Worm (Caenorhabditis elegans): Measurements from ENCODE around the gene cct-5.

cct-5 gene

ce11 chrIII:4504358-4504757, 3.6 kb downstream of the cct-5 start (continued):
- TF ChIP-seq fos-1 (tag; optimal IDR thresholded peaks at IDR 0.05): peak; percentile 49
- no peak for TF ChIP-seq unc-39 (tag; optimal IDR thresholded peaks at IDR 0.05)
- TF ChIP-seq ZK546.5 (tag; optimal IDR thresholded peaks at IDR 0.05): no peak
- peak; percentile 46 for TF ChIP-seq Y55F3AM.14 (GFP tag; optimal IDR thresholded peaks at IDR 0.05)
- TF ChIP-seq nhr-237 (tag; optimal IDR thresholded peaks at IDR 0.05): no peak
- TF ChIP-seq F13H6.1 (tag; optimal IDR thresholded peaks at IDR 0.05): peak; percentile 61
- no peak for TF ChIP-seq elt-1 (tag; optimal IDR thresholded peaks at IDR 0.05)
- TF ChIP-seq nhr-77 (tag; optimal IDR thresholded peaks at IDR 0.05): no peak
- TF ChIP-seq nhr-129 (tag; optimal IDR thresholded peaks at IDR 0.05): peak; percentile 93
- TF ChIP-seq mdl-1 (tag; optimal IDR thresholded peaks at IDR 0.05): peak in 1 of 2 experiments; percentile 39
- no peak for TF ChIP-seq ztf-1 (GFP tag; conservative IDR thresholded peaks at IDR 0.05)
- TF ChIP-seq nhr-11 (tag; optimal IDR thresholded peaks at IDR 0.05): no peak
- TF ChIP-seq lin-39 (tag; optimal IDR thresholded peaks at IDR 0.05): peak; percentile 14

- TF ChIP-seq elt-3 (tag; optimal IDR thresholded peaks at IDR 0.05): no peak
- TF ChIP-seq nhr-77 (tag; optimal IDR thresholded peaks at IDR 0.05): no peak
- TF ChIP-seq nhr-21 (tag; optimal IDR thresholded peaks at IDR 0.05): peak; percentile 43
- peak in 1 of 2 experiments; percentile 56 for TF ChIP-seq mdl-1 (tag; optimal IDR thresholded peaks at IDR 0.05)
- no peak for TF ChIP-seq F13H6.1 (tag; optimal IDR thresholded peaks at IDR 0.05)
- no peak for TF ChIP-seq C34F6.9 (tag; optimal IDR thresholded peaks at IDR 0.05)
- no peak for TF ChIP-seq unc-39 (tag; optimal IDR thresholded peaks at IDR 0.05)
- peak; percentile 38 for TF ChIP-seq sma-3 (GFP tag; optimal IDR thresholded peaks at IDR 0.05)
- peak; percentile 43 for TF ChIP-seq nhr-25 (tag; optimal IDR thresholded peaks at IDR 0.05)
- no peak for TF ChIP-seq ama-1 (optimal IDR thresholded peaks at IDR 0.05)
- TF ChIP-seq nhr-6 (tag; optimal IDR thresholded peaks at IDR 0.05): no peak
- no peak for TF ChIP-seq dmd-4 (tag; optimal IDR thresholded peaks at IDR 0.05)
- TF ChIP-seq fos-1 (tag; optimal IDR thresholded peaks at IDR 0.05): peak; percentile 89
- peak; percentile 66 for TF ChIP-seq sma-9 (GFP tag; optimal IDR thresholded peaks at IDR 0.05)
- no peak for TF ChIP-seq sma-9 (tag; optimal IDR thresholded peaks at IDR 0.05)
- peak; percentile 68 for TF ChIP-seq crh-2 (tag; optimal IDR thresholded peaks at IDR 0.05)
Measured at ce11 chrIII:4502559-4503240, 5.2 kb downstream of the cct-5 start.

ce11 chrIII:4498938-4499337, 9.0 kb downstream of the cct-5 start, which contains the start of the genes C07G2.5 and atf-7:
C07G2.5 (minus strand) TSS chrIII:4499038.
atf-7 (minus strand) TSS chrIII:4499045.
- TF ChIP-seq ZK546.5 (tag; optimal IDR thresholded peaks at IDR 0.05) (no peak), C34F6.9 (tag; optimal IDR thresholded peaks at IDR 0.05) (no peak), F13H6.1 (tag; optimal IDR thresholded peaks at IDR 0.05) (no peak)

ce11 chrIII:4496085-4496484, 11.8 kb downstream of the cct-5 start:
- TF ChIP-seq R02D3.7 (tag; optimal IDR thresholded peaks at IDR 0.05) (no peak), nhr-6 (tag; optimal IDR thresholded peaks at IDR 0.05) (peak; percentile 25), C34F6.9 (tag; optimal IDR thresholded peaks at IDR 0.05) (no peak), nhr-129 (tag; optimal IDR thresholded peaks at IDR 0.05) (peak; percentile 59), ztf-4 (tag; optimal IDR thresholded peaks at IDR 0.05) (peak; percentile 29), sma-9 (GFP tag; optimal IDR thresholded peaks at IDR 0.05) (peak; percentile 85), sma-9 (tag; optimal IDR thresholded peaks at IDR 0.05) (no peak), lsy-2 (tag; optimal IDR thresholded peaks at IDR 0.05) (peak in 1 of 2 experiments; percentile 40), blmp-1 (tag; optimal IDR thresholded peaks at IDR 0.05; ENCODE audit: insufficient read depth) (peak; percentile 60), Y55F3AM.14 (GFP tag; optimal IDR thresholded peaks at IDR 0.05) (no peak), ZK546.5 (tag; optimal IDR thresholded peaks at IDR 0.05) (no peak), mdl-1 (tag; optimal IDR thresholded peaks at IDR 0.05) (peak in 1 of 2 experiments; percentile 39), sem-4 (tag; optimal IDR thresholded peaks at IDR 0.05) (no peak), fos-1 (tag; optimal IDR thresholded peaks at IDR 0.05) (peak; percentile 65), peb-1 (tag; optimal IDR thresholded peaks at IDR 0.05) (no peak), mbf-1 (tag; optimal IDR thresholded peaks at IDR 0.05) (no peak), skn-1 (tag; optimal IDR thresholded peaks at IDR 0.05) (no peak), crh-2 (tag; optimal IDR thresholded peaks at IDR 0.05) (peak; percentile 41), nhr-237 (tag; optimal IDR thresholded peaks at IDR 0.05) (no peak), sma-3 (GFP tag; optimal IDR thresholded peaks at IDR 0.05) (peak; percentile 76), nhr-21 (tag; optimal IDR thresholded peaks at IDR 0.05) (peak; percentile 75), lin-11 (tag; optimal IDR thresholded peaks at IDR 0.05) (no peak), F13H6.1 (tag; optimal IDR thresholded peaks at IDR 0.05) (peak; percentile 13), elt-3 (tag; optimal IDR thresholded peaks at IDR 0.05) (no peak), gmeb-1 (tag; optimal IDR thresholded peaks at IDR 0.05) (peak; percentile 2), nhr-25 (tag; optimal IDR thresholded peaks at IDR 0.05) (peak; percentile 60)
